Fruit fly (Drosophila melanogaster): ENCODE results near the gene msps.
A peak's percentile ranks its signal among the peaks of the same experiment; 100 is the strongest.

msps gene

dm6 chr3R:16022005-16022404 is 28.6 kb upstream of the msps start:
- TF ChIP-seq CG8159 (tag; optimal IDR thresholded peaks at IDR 0.05) (no peak), CG12605 (GFP tag; IDR thresholded peaks at IDR 0.05) (no peak), CG8301 (tag; optimal IDR thresholded peaks at IDR 0.05) (no peak), CG17806 (tag; optimal IDR thresholded peaks at IDR 0.05) (no peak), CG13204 (GFP tag; optimal IDR thresholded peaks at IDR 0.05) (no peak), Pif1B (GFP tag; optimal IDR thresholded peaks at IDR 0.05) (no peak), EcR (GFP tag; optimal IDR thresholded peaks at IDR 0.05) (no peak), Ets98B (GFP tag; IDR thresholded peaks at IDR 0.05) (no peak), CG4496 (GFP tag; IDR thresholded peaks at IDR 0.05) (no peak), Pif1A (GFP tag; optimal IDR thresholded peaks at IDR 0.05) (no peak), CG15710 (tag; optimal IDR thresholded peaks at IDR 0.05) (no peak), CG9948 (tag; optimal IDR thresholded peaks at IDR 0.05) (no peak), CG10348 (GFP tag; IDR thresholded peaks at IDR 0.05) (no peak)

DNA sequence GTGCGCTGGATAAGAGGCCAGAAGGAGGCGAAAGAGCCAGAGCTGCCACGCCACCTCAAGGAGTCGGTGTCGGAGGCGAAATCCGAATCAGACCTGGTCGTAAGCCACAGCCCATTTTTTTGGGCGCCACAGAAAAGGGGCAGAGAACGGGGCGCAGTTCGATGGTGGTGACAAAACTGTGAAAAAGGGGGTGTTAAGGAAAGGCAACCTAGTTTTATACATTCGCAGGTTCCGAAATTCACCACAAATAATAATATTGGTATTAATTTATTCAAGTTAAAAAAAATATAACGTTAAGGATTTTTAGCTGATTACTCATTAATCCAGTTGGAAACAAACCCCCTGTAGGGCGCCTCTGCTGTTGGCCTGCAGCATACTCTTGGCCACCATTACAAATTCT is 27.0 kb upstream of the msps start:
- TF ChIP-seq CG14655 (GFP tag; optimal IDR thresholded peaks at IDR 0.05) (peak; percentile 21), CG34367 (tag; optimal IDR thresholded peaks at IDR 0.05) (no peak)

dm6 chr3R:16024110-16024509 is 26.5 kb upstream of the msps start:
- TF ChIP-seq EcR (GFP tag; optimal IDR thresholded peaks at IDR 0.05), result no peak
- 0 out of 3 replicates have a peak, but pooled peaks have one; percentile 10 for TF ChIP-seq CG4496 (GFP tag; IDR thresholded peaks at IDR 0.05)

dm6 chr3R:16025587-16026223 is 24.9 kb upstream of the msps start, which contains the start of gene pnr:
TSS of gene pnr (plus strand) at chr3R:16026079.
- TF ChIP-seq CG32121 (GFP tag; IDR thresholded peaks at IDR 0.05) (peak; percentile 33; the same call in 1 of the 2 replicates), gl (tag; optimal IDR thresholded peaks at IDR 0.05) (peak; percentile 14), Pif1B (GFP tag; optimal IDR thresholded peaks at IDR 0.05) (no peak), fd96Ca (GFP tag; IDR thresholded peaks at IDR 0.05) (0 out of 3 replicates have a peak, but pooled peaks have one; percentile 29), EcR (GFP tag; optimal IDR thresholded peaks at IDR 0.05) (peak; percentile 20), Pif1A (GFP tag; optimal IDR thresholded peaks at IDR 0.05) (no peak), rn (GFP tag; IDR thresholded peaks at IDR 0.05) (0 out of 2 replicates have a peak, but pooled peaks have one; percentile 27)

DNA sequence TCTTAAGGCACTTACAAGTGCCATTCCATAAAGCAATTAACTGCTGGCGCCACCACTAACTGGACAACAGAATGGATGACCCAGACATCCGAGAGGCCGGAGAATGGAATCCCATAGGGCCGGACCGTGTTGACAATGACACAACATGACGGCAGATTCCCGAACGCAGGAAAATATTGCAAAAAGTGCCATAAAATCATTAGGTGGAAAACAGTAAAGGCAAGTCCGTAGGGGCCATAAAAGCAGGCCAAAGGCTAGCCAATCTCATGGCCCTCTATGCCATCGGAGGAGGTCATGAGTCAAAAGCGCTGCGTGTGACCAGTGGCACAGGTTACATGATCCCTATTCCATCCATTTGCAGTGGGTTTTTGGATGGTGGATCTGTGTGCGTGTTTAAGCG is 21.9 kb upstream of the msps start:
- no peak for TF ChIP-seq CG9948 (tag; optimal IDR thresholded peaks at IDR 0.05)
- no peak for TF ChIP-seq CG34367 (tag; optimal IDR thresholded peaks at IDR 0.05)
- TF ChIP-seq CG8159 (tag; optimal IDR thresholded peaks at IDR 0.05), result no peak
- no peak for TF ChIP-seq Pif1A (GFP tag; optimal IDR thresholded peaks at IDR 0.05)
- TF ChIP-seq D1 (tag; optimal IDR thresholded peaks at IDR 0.05), result no peak
- TF ChIP-seq CG10348 (GFP tag; IDR thresholded peaks at IDR 0.05), result no peak
- TF ChIP-seq Ets98B (GFP tag; IDR thresholded peaks at IDR 0.05), result no peak
- TF ChIP-seq CG15710 (tag; optimal IDR thresholded peaks at IDR 0.05), result no peak
- TF ChIP-seq CG4496 (GFP tag; IDR thresholded peaks at IDR 0.05), result no peak
- TF ChIP-seq CG8301 (tag; optimal IDR thresholded peaks at IDR 0.05), result no peak
- no peak for TF ChIP-seq CG14655 (GFP tag; optimal IDR thresholded peaks at IDR 0.05)
- no peak for TF ChIP-seq CG13204 (GFP tag; optimal IDR thresholded peaks at IDR 0.05)
- no peak for TF ChIP-seq gl (tag; optimal IDR thresholded peaks at IDR 0.05)
- no peak for TF ChIP-seq Pif1B (GFP tag; optimal IDR thresholded peaks at IDR 0.05)
- no peak for TF ChIP-seq Snoo (tag; optimal IDR thresholded peaks at IDR 0.05)
- TF ChIP-seq CG12605 (GFP tag; IDR thresholded peaks at IDR 0.05), result no peak

dm6 chr3R:16029584-16029983 is 21.0 kb upstream of the msps start:
- TF ChIP-seq D1 (tag; optimal IDR thresholded peaks at IDR 0.05) (no peak), CG8159 (tag; optimal IDR thresholded peaks at IDR 0.05) (no peak), CG9948 (tag; optimal IDR thresholded peaks at IDR 0.05) (no peak), Pif1B (GFP tag; optimal IDR thresholded peaks at IDR 0.05) (no peak), Ets98B (GFP tag; IDR thresholded peaks at IDR 0.05) (no peak), CG14655 (GFP tag; optimal IDR thresholded peaks at IDR 0.05) (no peak), CG12605 (GFP tag; IDR thresholded peaks at IDR 0.05) (no peak), gl (tag; optimal IDR thresholded peaks at IDR 0.05) (no peak), CG15710 (tag; optimal IDR thresholded peaks at IDR 0.05) (no peak), Snoo (tag; optimal IDR thresholded peaks at IDR 0.05) (no peak), CG8301 (tag; optimal IDR thresholded peaks at IDR 0.05) (no peak), CG4496 (GFP tag; IDR thresholded peaks at IDR 0.05) (no peak), Pif1A (GFP tag; optimal IDR thresholded peaks at IDR 0.05) (no peak), EcR (GFP tag; optimal IDR thresholded peaks at IDR 0.05) (no peak), CG32121 (GFP tag; IDR thresholded peaks at IDR 0.05) (no peak), fd96Ca (GFP tag; IDR thresholded peaks at IDR 0.05) (no peak), CG10348 (GFP tag; IDR thresholded peaks at IDR 0.05) (no peak), rn (GFP tag; IDR thresholded peaks at IDR 0.05) (no peak)

- TF ChIP-seq fd96Ca (GFP tag; IDR thresholded peaks at IDR 0.05), result no peak
- TF ChIP-seq CG8301 (tag; optimal IDR thresholded peaks at IDR 0.05), result no peak
- TF ChIP-seq rn (GFP tag; IDR thresholded peaks at IDR 0.05), result no peak
- TF ChIP-seq Pif1A (GFP tag; optimal IDR thresholded peaks at IDR 0.05), result no peak
- no peak for TF ChIP-seq Snoo (tag; optimal IDR thresholded peaks at IDR 0.05)
- TF ChIP-seq D1 (tag; optimal IDR thresholded peaks at IDR 0.05), result no peak
- no peak for TF ChIP-seq CG14655 (GFP tag; optimal IDR thresholded peaks at IDR 0.05)
- no peak for TF ChIP-seq CG12605 (GFP tag; IDR thresholded peaks at IDR 0.05)
These were observed 20.2 kb upstream of the msps start for dm6 chr3R:16030445-16030844.
